Worm (Caenorhabditis elegans) whole organism, young adult: ENCODE measurements around the gene clp-4.

Experiments
- B0035.1 ChIP-seq: sonication (generic microtip); optimal IDR thresholded peaks from 2 replicates; lab custom pipeline; 2016; ENCODE audit warnings: missing genetic modification characterization, mild to moderate bottlenecking, missing compliant biosample characterization, missing genotype, missing genetic modification reagents
- B0261.1 ChIP-seq: sonication (generic microtip); optimal IDR thresholded peaks from 2 replicates; lab custom pipeline; 2016; ENCODE audit warnings: mild to moderate bottlenecking, missing genetic modification characterization, moderate library complexity, missing compliant biosample characterization
- C17E4.6 ChIP-seq: fragments of 200-800 bp; sonication (Bioruptor generic); IDR thresholded peaks from 2 replicates; pipeline ENCODE4 v1.3.6; 2022; ENCODE audit warnings: missing genetic modification reagents, missing genetic modification characterization, missing compliant biosample characterization
- F10E7.11 ChIP-seq: sonication (generic microtip); optimal IDR thresholded peaks from 2 replicates; lab custom pipeline; 2017; ENCODE audit warnings: mild to moderate bottlenecking, missing genetic modification characterization, moderate library complexity, missing compliant biosample characterization
- F39B2.1 ChIP-seq: fragments of 200-800 bp; sonication (Bioruptor generic); IDR thresholded peaks from 2 replicates; pipeline ENCODE4 v1.3.6; 2022; ENCODE audit warnings: missing genetic modification reagents, missing genetic modification characterization, missing compliant biosample characterization
- F49E8.2 ChIP-seq: sonication (generic microtip); optimal IDR thresholded peaks from 3 replicates; lab custom pipeline; 2017; ENCODE audit warnings: missing genetic modification characterization, mild to moderate bottlenecking, missing compliant biosample characterization, antibody characterized with exemption, moderate library complexity; ENCODE audit not compliant: insufficient read depth
- F57A8.1 ChIP-seq: fragments of 200-800 bp; sonication (Bioruptor generic); optimal IDR thresholded peaks from 2 replicates; lab custom pipeline; 2018; ENCODE audit warnings: mild to moderate bottlenecking, missing genetic modification characterization, moderate library complexity, missing compliant biosample characterization
- ZK185.1 ChIP-seq: sonication (generic microtip); optimal IDR thresholded peaks from 2 replicates; lab custom pipeline; 2016; ENCODE audit warnings: mild to moderate bottlenecking, missing genetic modification characterization, missing compliant biosample characterization; ENCODE audit not compliant: poor library complexity, severe bottlenecking
- akir-1 ChIP-seq: fragments of 200-800 bp; sonication (Bioruptor generic); optimal IDR thresholded peaks from 2 replicates; lab custom pipeline; 2018; ENCODE audit warnings: mild to moderate bottlenecking, missing genetic modification characterization, moderate library complexity, missing compliant biosample characterization
- ama-1 ChIP-seq, 3 experiments: fragments of 150-350 bp in 1 of 3; sonication (generic microtip) in 2 of 3; optimal IDR thresholded peaks; 2 replicates each; lab custom pipeline; 2014 to 2018; ENCODE audit warnings: missing biosample characterization in 2 of 3, missing genetic modification characterization in 2 of 3, missing genetic modification reagents in 2 of 3
- atf-7 ChIP-seq: sonication (generic microtip); optimal IDR thresholded peaks from 2 replicates; lab custom pipeline; 2017; ENCODE audit warnings: mild to moderate bottlenecking, missing genetic modification characterization, missing compliant biosample characterization
- bed-2 ChIP-seq: fragments of 200-800 bp; sonication (Bioruptor generic); IDR thresholded peaks from 2 replicates; pipeline ENCODE4 v1.3.6; 2022; ENCODE audit warnings: missing genetic modification reagents, missing genetic modification characterization, missing compliant biosample characterization
- ccch-3 ChIP-seq: fragments of 200-800 bp; sonication (Bioruptor generic); optimal IDR thresholded peaks from 2 replicates; lab custom pipeline; 2018; ENCODE audit warnings: mild to moderate bottlenecking, missing genetic modification characterization, missing compliant biosample characterization
- cebp-1 ChIP-seq, 2 experiments: fragments of 200-800 bp in 1 of 2; sonication (Bioruptor generic) in 1 of 2; sonication (generic microtip) in 1 of 2; IDR thresholded peaks in 1 of 2; optimal IDR thresholded peaks in 1 of 2; 2 replicates each; pipeline versions ENCODE4 v1.3.6 to Lab custom; 2017 to 2022; ENCODE audit warnings: missing compliant biosample characterization in 2 of 2, missing genetic modification characterization in 2 of 2, mild to moderate bottlenecking in 1 of 2, missing genetic modification reagents in 1 of 2, moderate library complexity in 1 of 2
- cebp-2 ChIP-seq: fragments of 200-800 bp; sonication (Bioruptor generic); IDR thresholded peaks from 2 replicates; pipeline ENCODE4 v1.3.6; 2022; ENCODE audit warnings: missing genetic modification characterization, missing compliant biosample characterization
- ceh-40 ChIP-seq: fragments of 200-800 bp; sonication (Bioruptor generic); IDR thresholded peaks from 2 replicates; pipeline ENCODE4 v1.3.6; 2022; ENCODE audit warnings: missing genetic modification characterization, missing compliant biosample characterization
- ceh-79 ChIP-seq: sonication (generic microtip); optimal IDR thresholded peaks from 2 replicates; lab custom pipeline; 2017; ENCODE audit warnings: mild to moderate bottlenecking, missing genetic modification characterization, missing compliant biosample characterization
- dox-1 ChIP-seq: fragments of 200-800 bp; sonication (Bioruptor generic); IDR thresholded peaks from 2 replicates; pipeline ENCODE4 v1.3.6; 2022; ENCODE audit warnings: missing genetic modification reagents, missing genetic modification characterization, missing compliant biosample characterization
- egrh-3 ChIP-seq: fragments of 200-800 bp; sonication (Bioruptor generic); IDR thresholded peaks from 2 replicates; pipeline ENCODE4 v1.3.6; 2022; ENCODE audit warnings: missing genetic modification reagents, missing genetic modification characterization, missing compliant biosample characterization
- ets-4 ChIP-seq: fragments of 200-800 bp; sonication (Bioruptor generic); optimal IDR thresholded peaks from 2 replicates; lab custom pipeline; 2018; ENCODE audit warnings: mild to moderate bottlenecking, missing genetic modification characterization, missing compliant biosample characterization
- gei-17 ChIP-seq: fragments of 200-800 bp; sonication (Bioruptor generic); optimal IDR thresholded peaks from 2 replicates; lab custom pipeline; 2018; ENCODE audit warnings: mild to moderate bottlenecking, missing genetic modification characterization, missing compliant biosample characterization
- him-1 ChIP-seq: sonication (generic microtip); optimal IDR thresholded peaks from 2 replicates; lab custom pipeline; 2016; ENCODE audit warnings: missing genotype, missing genetic modification reagents, missing genetic modification characterization, missing compliant biosample characterization
- hlh-26 ChIP-seq: fragments of 200-800 bp; sonication (Bioruptor generic); conservative IDR thresholded peaks from 2 replicates; pipeline ENCODE4 v1.3.6; 2022; ENCODE audit warnings: missing genetic modification reagents, missing genetic modification characterization, missing compliant biosample characterization
- hmg-20 ChIP-seq: fragments of 200-800 bp; sonication (Bioruptor generic); IDR thresholded peaks from 2 replicates; pipeline ENCODE4 v1.3.6; 2022; ENCODE audit warnings: missing genetic modification reagents, missing genetic modification characterization, missing compliant biosample characterization
- hrde-1 ChIP-seq: sonication (generic microtip); optimal IDR thresholded peaks from 2 replicates; lab custom pipeline; 2016; ENCODE audit warnings: missing genetic modification characterization, mild to moderate bottlenecking, missing compliant biosample characterization, moderate library complexity, missing genotype, missing genetic modification reagents, borderline replicate concordance
- lin-26 ChIP-seq: fragments of 200-800 bp; sonication (Bioruptor generic); IDR thresholded peaks from 2 replicates; pipeline ENCODE4 v1.3.6; 2022; ENCODE audit warnings: missing genetic modification reagents, missing genetic modification characterization, missing compliant biosample characterization
- lin-54 ChIP-seq: fragments of 200-800 bp; sonication (Bioruptor generic); optimal IDR thresholded peaks from 2 replicates; lab custom pipeline; 2018; ENCODE audit warnings: mild to moderate bottlenecking, missing genetic modification characterization, missing compliant biosample characterization
- lir-1 ChIP-seq: fragments of 200-800 bp; sonication (Bioruptor generic); conservative IDR thresholded peaks from 2 replicates; pipeline ENCODE4 v1.3.6; 2022; ENCODE audit warnings: missing genetic modification reagents, missing genetic modification characterization, missing compliant biosample characterization
- lsl-1 ChIP-seq: fragments of 200-800 bp; sonication (Bioruptor generic); optimal IDR thresholded peaks from 2 replicates; lab custom pipeline; 2018; ENCODE audit warnings: mild to moderate bottlenecking, missing genetic modification characterization, moderate library complexity, missing compliant biosample characterization
- madf-10 ChIP-seq: sonication (generic microtip); optimal IDR thresholded peaks from 2 replicates; lab custom pipeline; 2016; ENCODE audit warnings: mild to moderate bottlenecking, missing genetic modification characterization, missing compliant biosample characterization
- mes-4 ChIP-seq: sonication (generic microtip); optimal IDR thresholded peaks from 2 replicates; lab custom pipeline; 2016; ENCODE audit warnings: missing genotype, missing genetic modification characterization, missing compliant biosample characterization
- mxl-1 ChIP-seq: sonication (generic microtip); optimal IDR thresholded peaks from 2 replicates; lab custom pipeline; 2016; ENCODE audit warnings: missing genetic modification characterization, missing compliant biosample characterization
- nfya-1 ChIP-seq: sonication (generic microtip); optimal IDR thresholded peaks from 2 replicates; lab custom pipeline; 2017; ENCODE audit warnings: antibody characterized with exemption, missing compliant biosample characterization, missing genetic modification characterization, borderline replicate concordance; ENCODE audit not compliant: insufficient read depth
- pbrm-1 ChIP-seq: fragments of 200-800 bp; sonication (Bioruptor generic); IDR thresholded peaks from 2 replicates; pipeline ENCODE4 v1.3.6; 2022; ENCODE audit warnings: missing genetic modification reagents, missing genetic modification characterization, missing compliant biosample characterization
- rcor-1 ChIP-seq: fragments of 200-800 bp; sonication (Bioruptor generic); IDR thresholded peaks from 2 replicates; pipeline ENCODE4 v1.3.6; 2022; ENCODE audit warnings: missing genetic modification reagents, missing genetic modification characterization, missing compliant biosample characterization
- rpc-1 ChIP-seq, 2 experiments: fragments of 150-350 bp in 1 of 2; sonication (generic microtip) in 1 of 2; optimal IDR thresholded peaks; 2 replicates each; lab custom pipeline; 2014 to 2018; ENCODE audit warnings: missing biosample characterization in 1 of 2, missing genetic modification characterization in 1 of 2, missing genetic modification reagents in 1 of 2, missing genotype in 1 of 2
- snpc-1.1 ChIP-seq: sonication (generic microtip); optimal IDR thresholded peaks from 2 replicates; lab custom pipeline; 2017; ENCODE audit warnings: missing genetic modification characterization, mild to moderate bottlenecking, missing compliant biosample characterization, antibody characterized with exemption, moderate library complexity, missing genotype, missing genetic modification reagents; ENCODE audit not compliant: insufficient read depth
- tbx-9 ChIP-seq: sonication (generic microtip); optimal IDR thresholded peaks from 2 replicates; lab custom pipeline; 2016; ENCODE audit warnings: borderline replicate concordance, missing genetic modification characterization, inconsistent platforms, missing compliant biosample characterization
- tlf-1 ChIP-seq: fragments of 200-800 bp; sonication (Bioruptor generic); optimal IDR thresholded peaks from 2 replicates; lab custom pipeline; 2018; ENCODE audit warnings: mild to moderate bottlenecking, missing genetic modification characterization, missing compliant biosample characterization
- unc-62 ChIP-seq: fragments of 150-350 bp; optimal IDR thresholded peaks from 2 replicates; lab custom pipeline; 2014; ENCODE audit warnings: missing biosample characterization, missing genetic modification reagents, missing genetic modification characterization
- xnd-1 ChIP-seq: sonication (generic microtip); optimal IDR thresholded peaks from 2 replicates; lab custom pipeline; 2016; ENCODE audit warnings: missing genotype, missing genetic modification reagents, missing genetic modification characterization, missing compliant biosample characterization
- zfh-2 ChIP-seq: fragments of 200-800 bp; sonication (Bioruptor generic); conservative IDR thresholded peaks from 2 replicates; pipeline ENCODE4 v1.3.6; 2022; ENCODE audit warnings: missing genetic modification reagents, missing genetic modification characterization, missing compliant biosample characterization
- zim-3 ChIP-seq: sonication (generic microtip); optimal IDR thresholded peaks from 2 replicates; lab custom pipeline; 2017; ENCODE audit warnings: mild to moderate bottlenecking, missing genetic modification characterization, moderate library complexity, missing compliant biosample characterization
- ztf-18 ChIP-seq: sonication (generic microtip); optimal IDR thresholded peaks from 2 replicates; lab custom pipeline; 2016; ENCODE audit warnings: missing genotype, mild to moderate bottlenecking, missing genetic modification characterization, missing compliant biosample characterization
- ztf-22 ChIP-seq: fragments of 200-800 bp; sonication (Bioruptor generic); optimal IDR thresholded peaks from 2 replicates; lab custom pipeline; 2018; ENCODE audit warnings: mild to moderate bottlenecking, missing genetic modification characterization, moderate library complexity, missing compliant biosample characterization
- ztf-3 ChIP-seq: fragments of 200-800 bp; sonication (Bioruptor generic); optimal IDR thresholded peaks from 2 replicates; lab custom pipeline; 2018; ENCODE audit warnings: mild to moderate bottlenecking, missing genetic modification characterization, missing compliant biosample characterization

The clp-4 gene

ce11 chrIII:1859532-1859931 lies 41.4 kb upstream of the clp-4 start, which contains the start of gene ddp-1 (continued):
- no peak for TF ChIP-seq ccch-3
- no peak for TF ChIP-seq ama-1 (optimal IDR thresholded peaks at IDR 0.05; lab: Kevin White, UChicago)
- peak in 1 of 2 experiments; percentile 13 for TF ChIP-seq ama-1 (GFP tag; optimal IDR thresholded peaks at IDR 0.05; lab: Kevin White, UChicago)
- peak; percentile 47; the same call in 1 of the 2 replicates for TF ChIP-seq cebp-1 (GFP tag; IDR thresholded peaks at IDR 0.05; lab: Robert Waterston, UW)
- TF ChIP-seq cebp-1 (tag; optimal IDR thresholded peaks at IDR 0.05; lab: Kevin White, UChicago) = peak; percentile 94
- peak; percentile 88 for TF ChIP-seq lsl-1 (GFP tag; lab: Kevin White, UChicago)
- peak; percentile 86 for TF ChIP-seq lir-1 (GFP tag; lab: Robert Waterston, UW)
- peak; percentile 81 for TF ChIP-seq B0035.1 (tag; lab: Kevin White, UChicago)
- peak; percentile 96 for TF ChIP-seq dox-1 (GFP tag; lab: Robert Waterston, UW)
- peak; percentile 100 for TF ChIP-seq lin-54
- TF ChIP-seq lin-26 (GFP tag; lab: Robert Waterston, UW) = peak; percentile 88
- TF ChIP-seq nfya-1 (tag; lab: Kevin White, UChicago) = no peak
- peak; percentile 86 for TF ChIP-seq hrde-1 (tag; lab: Kevin White, UChicago)
- no peak for TF ChIP-seq akir-1 (GFP tag; lab: Kevin White, UChicago)
- TF ChIP-seq atf-7 (tag; lab: Kevin White, UChicago) = peak; percentile 91
- TF ChIP-seq B0261.1 (tag; lab: Kevin White, UChicago) = peak; percentile 37
- TF ChIP-seq tbx-9 (tag; lab: Kevin White, UChicago) = no peak
- no peak for TF ChIP-seq mxl-1
- TF ChIP-seq rcor-1 (GFP tag; lab: Robert Waterston, UW) = peak; percentile 97
- no peak for TF ChIP-seq ets-4 (GFP tag; lab: Kevin White, UChicago)
- TF ChIP-seq F10E7.11 = peak; percentile 75
- no peak for TF ChIP-seq ceh-40 (GFP tag; lab: Robert Waterston, UW)
- peak; percentile 75 for TF ChIP-seq zim-3
- peak; percentile 93 for TF ChIP-seq hmg-20 (GFP tag; lab: Robert Waterston, UW)
- no peak for TF ChIP-seq ZK185.1 (tag; lab: Kevin White, UChicago)
- no peak for TF ChIP-seq bed-2 (GFP tag; lab: Robert Waterston, UW)
- TF ChIP-seq hlh-26 (GFP tag; lab: Robert Waterston, UW) = no peak
- peak; percentile 88 for TF ChIP-seq C17E4.6 (GFP tag; lab: Robert Waterston, UW)
- TF ChIP-seq xnd-1 (tag; lab: Kevin White, UChicago) = peak; percentile 72
- TF ChIP-seq ztf-3 = peak; percentile 60
- TF ChIP-seq F39B2.1 (GFP tag; lab: Robert Waterston, UW) = peak; percentile 87
- TF ChIP-seq zfh-2 (GFP tag; lab: Robert Waterston, UW) = peak; percentile 62
- peak; percentile 94; the same call in 1 of the 2 replicates for TF ChIP-seq cebp-2 (GFP tag; lab: Robert Waterston, UW)
- TF ChIP-seq egrh-3 (GFP tag; lab: Robert Waterston, UW) = 0 out of 2 replicates have a peak, but pooled peaks have one; percentile 31
- peak; percentile 72 for TF ChIP-seq him-1 (tag; lab: Kevin White, UChicago)
- no peak for TF ChIP-seq unc-62
- peak; percentile 100 for TF ChIP-seq ztf-18 (tag; lab: Kevin White, UChicago)
- TF ChIP-seq pbrm-1 (GFP tag; lab: Robert Waterston, UW) = peak; percentile 95
- peak; percentile 90 for TF ChIP-seq gei-17 (GFP tag; lab: Kevin White, UChicago)
- TF ChIP-seq F57A8.1 (GFP tag; lab: Kevin White, UChicago) = no peak
- TF ChIP-seq madf-10 (tag; lab: Kevin White, UChicago) = peak; percentile 80
- TF ChIP-seq ztf-22 = no peak
- TF ChIP-seq snpc-1.1 (tag; lab: Kevin White, UChicago) = peak; percentile 67
- TF ChIP-seq rpc-1 (optimal IDR thresholded peaks at IDR 0.05; lab: Kevin White, UChicago) = no peak
- no peak for TF ChIP-seq rpc-1 (tag; optimal IDR thresholded peaks at IDR 0.05; lab: Kevin White, UChicago)
- peak; percentile 86 for TF ChIP-seq ceh-79
- TF ChIP-seq tlf-1 (GFP tag; lab: Kevin White, UChicago) = peak; percentile 97
- peak; percentile 5 for TF ChIP-seq mes-4
- peak; percentile 78 for TF ChIP-seq F49E8.2 (tag; lab: Kevin White, UChicago)
